Fruit fly (Drosophila melanogaster) whole organism, embryonic: ENCODE measurements around the gene lectin-24Db.

Source experiments
- Atf3 ChIP-seq: fragments of 200-800 bp; sonication (Bioruptor generic); optimal IDR thresholded peaks from 3 replicates; lab custom pipeline; 2016; ENCODE audit warnings: missing biosample characterization, missing genetic modification characterization
- Blimp-1 ChIP-seq: fragments of 200-800 bp; sonication (Bioruptor generic); optimal IDR thresholded peaks from 3 replicates; lab custom pipeline; 2018; ENCODE audit warnings: missing biosample characterization, missing genetic modification characterization, mild to moderate bottlenecking, moderate library complexity, missing genetic modification reagents
- BtbVII ChIP-seq: fragments of 200-800 bp; sonication (Bioruptor generic); optimal IDR thresholded peaks from 3 replicates; lab custom pipeline; 2017; ENCODE audit warnings: missing biosample characterization, mild to moderate bottlenecking, missing genetic modification characterization
- CG10543 ChIP-seq: fragments of 200-800 bp; sonication (Bioruptor generic); optimal IDR thresholded peaks from 3 replicates; lab custom pipeline; 2017; ENCODE audit warnings: missing biosample characterization, mild to moderate bottlenecking, missing genetic modification characterization, moderate library complexity
- CG10654 ChIP-seq: fragments of 200-800 bp; sonication (Bioruptor generic); optimal IDR thresholded peaks from 2 replicates; lab custom pipeline; 2016; ENCODE audit warnings: missing biosample characterization, missing genetic modification characterization
- CG12219 ChIP-seq: fragments of 200-800 bp; sonication (Bioruptor generic); optimal IDR thresholded peaks from 3 replicates; lab custom pipeline; 2018; ENCODE audit warnings: missing biosample characterization, mild to moderate bottlenecking, missing genetic modification characterization
- CG13894 ChIP-seq: fragments of 200-800 bp; sonication (Bioruptor generic); optimal IDR thresholded peaks from 3 replicates; lab custom pipeline; 2018; ENCODE audit warnings: missing biosample characterization, mild to moderate bottlenecking, missing genetic modification characterization, moderate library complexity
- CG17568 ChIP-seq: fragments of 200-800 bp; sonication (Bioruptor generic); optimal IDR thresholded peaks from 2 replicates; lab custom pipeline; 2018; ENCODE audit warnings: missing biosample characterization, mild to moderate bottlenecking, missing genetic modification characterization, moderate library complexity
- CG18619 ChIP-seq: fragments of 200-800 bp; sonication (Bioruptor generic); optimal IDR thresholded peaks from 3 replicates; lab custom pipeline; 2017; ENCODE audit warnings: missing biosample characterization, mild to moderate bottlenecking, missing genetic modification characterization
- CG2120 ChIP-seq: fragments of 200-800 bp; sonication (Bioruptor generic); optimal IDR thresholded peaks from 3 replicates; lab custom pipeline; 2016; ENCODE audit warnings: missing biosample characterization, missing genetic modification characterization
- CG2678 ChIP-seq: fragments of 200-800 bp; sonication (Bioruptor generic); optimal IDR thresholded peaks from 3 replicates; lab custom pipeline; 2019; ENCODE audit warnings: missing biosample characterization, mild to moderate bottlenecking, missing genetic modification characterization, moderate library complexity
- CG31441 ChIP-seq: fragments of 200-800 bp; sonication (Bioruptor generic); IDR thresholded peaks from 2 replicates; pipeline ENCODE4 v1.3.6; 2022; ENCODE audit warnings: missing biosample characterization, missing genetic modification characterization
- CG3726 ChIP-seq: fragments of 200-800 bp; sonication (Bioruptor generic); IDR thresholded peaks from 3 replicates; pipeline ENCODE4, ENCODE4 v1.3.6; 2022; ENCODE audit warnings: missing biosample characterization, missing genetic modification characterization
- CG4404 ChIP-seq: fragments of 200-800 bp; sonication (Bioruptor generic); IDR thresholded peaks from 2 replicates; pipeline ENCODE4 v1.3.6; 2022; ENCODE audit warnings: missing biosample characterization, missing genetic modification characterization
- CG4424 ChIP-seq: fragments of 200-800 bp; sonication (Bioruptor generic); optimal IDR thresholded peaks from 3 replicates; lab custom pipeline; 2016; ENCODE audit warnings: missing biosample characterization, missing genetic modification characterization
- CG7556 ChIP-seq: fragments of 200-800 bp; sonication (Bioruptor generic); optimal IDR thresholded peaks from 2 replicates; lab custom pipeline; 2017; ENCODE audit warnings: missing biosample characterization, mild to moderate bottlenecking, missing genetic modification characterization
- CG8478 ChIP-seq: fragments of >200 bp; optimal IDR thresholded peaks from 2 replicates; lab custom pipeline; 2018
- CG9876 ChIP-seq: fragments of 200-800 bp; sonication (Bioruptor generic); optimal IDR thresholded peaks from 2 replicates; lab custom pipeline; 2016; ENCODE audit warnings: missing biosample characterization, missing genetic modification characterization
- Chrac-16 ChIP-seq: fragments of 200-800 bp; sonication (Bioruptor generic); optimal IDR thresholded peaks from 3 replicates; lab custom pipeline; 2016; ENCODE audit warnings: missing biosample characterization, missing genetic modification characterization
- Dek ChIP-seq: fragments of 200-800 bp; sonication (Bioruptor generic); optimal IDR thresholded peaks from 3 replicates; lab custom pipeline; 2019; ENCODE audit warnings: missing biosample characterization, mild to moderate bottlenecking, missing genetic modification characterization, moderate library complexity
- Fer2 ChIP-seq: fragments of 200-800 bp; sonication (Bioruptor generic); optimal IDR thresholded peaks from 2 replicates; lab custom pipeline; 2018; ENCODE audit warnings: missing biosample characterization, mild to moderate bottlenecking, missing genetic modification characterization, moderate library complexity
- HLH4C ChIP-seq: fragments of 200-800 bp; sonication (Bioruptor generic); IDR thresholded peaks from 3 replicates; pipeline ENCODE4 v1.3.6; 2022; ENCODE audit warnings: missing biosample characterization, missing genetic modification characterization; ENCODE audit not compliant: partially characterized antibody
- Hmr ChIP-seq: fragments of 200-800 bp; sonication (Bioruptor generic); optimal IDR thresholded peaks from 3 replicates; lab custom pipeline; 2017; ENCODE audit warnings: mild to moderate bottlenecking, missing biosample characterization, missing genetic modification reagents, missing genetic modification characterization
- Hr3 ChIP-seq: fragments of 200-800 bp; sonication (Bioruptor generic); optimal IDR thresholded peaks from 3 replicates; lab custom pipeline; 2016; ENCODE audit warnings: missing biosample characterization, missing genetic modification characterization
- Med ChIP-seq: fragments of 200-800 bp; sonication (Bioruptor generic); peaks from one replicate; lab custom pipeline; 2016; ENCODE audit warnings: missing biosample characterization, missing genetic modification characterization, mild to moderate bottlenecking, inconsistent platforms, moderate library complexity
- Meics ChIP-seq: fragments of 200-800 bp; sonication (Bioruptor generic); optimal IDR thresholded peaks from 2 replicates; lab custom pipeline; 2017; ENCODE audit warnings: missing biosample characterization, mild to moderate bottlenecking, missing genetic modification characterization
- NC2β ChIP-seq: fragments of 200-800 bp; sonication (Bioruptor generic); optimal IDR thresholded peaks from 2 replicates; lab custom pipeline; 2016; ENCODE audit warnings: missing biosample characterization, missing genetic modification characterization
- NFAT ChIP-seq: fragments of 200-800 bp; sonication (Bioruptor generic); IDR thresholded peaks from 2 replicates; pipeline ENCODE4 v1.3.6; 2022; ENCODE audit warnings: missing biosample characterization, missing genetic modification characterization
- Xrp1 ChIP-seq: fragments of 200-800 bp; sonication (Bioruptor generic); IDR thresholded peaks from 2 replicates; pipeline ENCODE4 v1.3.6; 2022; ENCODE audit warnings: missing biosample characterization, missing genetic modification characterization
- al ChIP-seq: fragments of 200-800 bp; sonication (Bioruptor generic); IDR thresholded peaks from 2 replicates; pipeline ENCODE4 v1.3.6; 2022; ENCODE audit warnings: missing biosample characterization, missing genetic modification characterization
- bcd ChIP-seq: fragments of 200-800 bp; sonication (Bioruptor generic); optimal IDR thresholded peaks from 2 replicates; lab custom pipeline; 2017; ENCODE audit warnings: missing biosample characterization, mild to moderate bottlenecking, missing genetic modification characterization
- cad ChIP-seq: fragments of >200 bp; optimal IDR thresholded peaks from 2 replicates; lab custom pipeline; 2017; ENCODE audit warnings: missing biosample characterization, missing genetic modification characterization
- cas ChIP-seq: fragments of 200-800 bp; sonication (Bioruptor generic); IDR thresholded peaks from 2 replicates; pipeline ENCODE4 v1.3.6; 2022; ENCODE audit warnings: missing biosample characterization, missing genetic modification characterization
- caup ChIP-seq: fragments of 200-800 bp; sonication (Bioruptor generic); optimal IDR thresholded peaks from 3 replicates; lab custom pipeline; 2017; ENCODE audit warnings: missing biosample characterization, mild to moderate bottlenecking, missing genetic modification characterization, moderate library complexity; ENCODE audit not compliant: severe bottlenecking
- chm ChIP-seq: fragments of 200-800 bp; sonication (Bioruptor generic); IDR thresholded peaks from 2 replicates; pipeline ENCODE4 v1.3.6; 2022; ENCODE audit warnings: missing biosample characterization, missing genetic modification characterization
- ci ChIP-seq: fragments of 200-800 bp; sonication (Bioruptor generic); IDR thresholded peaks from 3 replicates; pipeline ENCODE4 v1.3.6; 2022; ENCODE audit warnings: missing biosample characterization, missing genetic modification characterization
- crc ChIP-seq: fragments of 200-800 bp; sonication (Bioruptor generic); optimal IDR thresholded peaks from 2 replicates; lab custom pipeline; 2016; ENCODE audit warnings: missing biosample characterization, missing genetic modification characterization
- cwo ChIP-seq: fragments of 200-800 bp; sonication (Bioruptor generic); optimal IDR thresholded peaks from 3 replicates; lab custom pipeline; 2017; ENCODE audit warnings: missing biosample characterization, missing genetic modification characterization, mild to moderate bottlenecking, moderate library complexity, missing genetic modification reagents
- ewg ChIP-seq: fragments of 200-800 bp; sonication (Bioruptor generic); optimal IDR thresholded peaks from 3 replicates; lab custom pipeline; 2017; ENCODE audit warnings: mild to moderate bottlenecking, missing biosample characterization, missing genetic modification reagents, missing genetic modification characterization
- fu2 ChIP-seq: fragments of 200-800 bp; sonication (Bioruptor generic); optimal IDR thresholded peaks from 2 replicates; lab custom pipeline; 2016; ENCODE audit warnings: missing biosample characterization, missing genetic modification characterization
- gem ChIP-seq: fragments of 200-800 bp; sonication (Bioruptor generic); optimal IDR thresholded peaks from 2 replicates; lab custom pipeline; 2019; ENCODE audit warnings: missing biosample characterization, mild to moderate bottlenecking, missing genetic modification characterization, moderate library complexity
- grau ChIP-seq: fragments of 200-800 bp; optimal IDR thresholded peaks from 3 replicates; lab custom pipeline; 2019; ENCODE audit warnings: missing biosample characterization, mild to moderate bottlenecking, missing genetic modification characterization, moderate library complexity
- ind ChIP-seq: fragments of 200-800 bp; sonication (Bioruptor generic); optimal IDR thresholded peaks from 3 replicates; lab custom pipeline; 2016; ENCODE audit warnings: missing biosample characterization, missing genetic modification characterization
- lab ChIP-seq: fragments of 200-800 bp; sonication (Bioruptor generic); optimal IDR thresholded peaks from 3 replicates; lab custom pipeline; 2017; ENCODE audit warnings: missing biosample characterization, missing genetic modification characterization, mild to moderate bottlenecking, moderate library complexity, missing genetic modification reagents
- mam ChIP-seq: fragments of 200-800 bp; sonication (Bioruptor generic); optimal IDR thresholded peaks from 3 replicates; lab custom pipeline; 2016; ENCODE audit warnings: missing biosample characterization, missing genetic modification characterization
- mld ChIP-seq: fragments of 200-800 bp; sonication (Bioruptor generic); IDR thresholded peaks from 3 replicates; pipeline ENCODE4 v1.3.6; 2022; ENCODE audit warnings: missing biosample characterization, missing genetic modification characterization; ENCODE audit not compliant: partially characterized antibody
- onecut ChIP-seq: fragments of 200-800 bp; sonication (Bioruptor generic); IDR thresholded peaks from 2 replicates; pipeline ENCODE4 v1.3.6; 2022; ENCODE audit warnings: missing biosample characterization, missing genetic modification characterization
- pho ChIP-seq: fragments of 200-800 bp; sonication (Bioruptor generic); optimal IDR thresholded peaks from 2 replicates; lab custom pipeline; 2016; ENCODE audit warnings: missing biosample characterization, missing genetic modification characterization
- slou ChIP-seq: fragments of 200-800 bp; sonication (Bioruptor generic); optimal IDR thresholded peaks from 3 replicates; lab custom pipeline; 2016; ENCODE audit warnings: missing biosample characterization, missing genetic modification characterization
- stc ChIP-seq: fragments of 200-800 bp; sonication (Bioruptor generic); IDR thresholded peaks from 2 replicates; pipeline ENCODE4 v1.3.6; 2022; ENCODE audit warnings: missing biosample characterization, missing genetic modification characterization
- unpg ChIP-seq: fragments of 200-800 bp; sonication (Bioruptor generic); optimal IDR thresholded peaks from 3 replicates; lab custom pipeline; 2018; ENCODE audit warnings: missing biosample characterization, mild to moderate bottlenecking, missing genetic modification characterization, moderate library complexity
- vnd ChIP-seq: fragments of 200-800 bp; sonication (Bioruptor generic); IDR thresholded peaks from 3 replicates; pipeline ENCODE4 v1.3.6; 2022; ENCODE audit warnings: missing biosample characterization, missing genetic modification characterization; ENCODE audit not compliant: partially characterized antibody

The lectin-24Db gene

DNA sequence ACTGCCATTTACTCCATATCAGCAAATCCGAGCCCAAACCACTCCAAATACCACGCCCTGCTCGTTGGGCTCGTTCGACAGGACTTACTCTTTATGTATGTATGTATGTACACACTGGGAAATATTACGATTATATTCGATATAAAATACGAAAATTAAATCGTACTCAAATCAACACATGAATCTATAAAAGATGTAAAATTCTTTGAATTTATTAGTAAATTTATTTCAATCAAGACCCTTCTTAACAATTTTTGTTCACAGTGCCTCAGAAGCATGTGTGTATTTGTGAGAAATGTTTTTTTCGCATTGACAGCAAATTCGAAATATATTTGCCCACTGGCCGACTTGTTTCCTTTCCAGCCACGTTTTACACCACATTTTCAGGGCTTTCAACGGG, 41.6 kb upstream of the lectin-24Db start (continued):
- TF ChIP-seq CG2678 (tag; lab: Kevin White, UChicago) (peak; percentile 55), stc (no peak), onecut (GFP tag; lab: Robert Waterston, UW) (no peak), CG17568 (no peak), unpg (peak; percentile 10), fu2 (GFP tag; lab: Kevin White, UChicago) (no peak), CG31441 (GFP tag; lab: Robert Waterston, UW) (0 out of 2 replicates have a peak, but pooled peaks have one; percentile 31), CG4424 (no peak), mld (GFP tag; lab: Robert Waterston, UW) (no peak), CG12219 (GFP tag; lab: Kevin White, UChicago) (no peak), ind (peak; percentile 2), BtbVII (no peak), bcd (GFP tag; lab: Kevin White, UChicago) (no peak), CG9876 (GFP tag; lab: Kevin White, UChicago) (no peak), Xrp1 (GFP tag; lab: Robert Waterston, UW) (peak; percentile 40; the same call in 1 of the 2 replicates), CG4404 (GFP tag; lab: Robert Waterston, UW) (no peak), lab (peak; percentile 49), Atf3 (GFP tag; lab: Kevin White, UChicago) (no peak), caup (GFP tag; lab: Kevin White, UChicago) (peak; percentile 12), gem (peak; percentile 34), CG7556 (peak; percentile 26), ewg (GFP tag; lab: Kevin White, UChicago) (no peak), Hr3 (no peak), vnd (no peak), CG2120 (GFP tag; lab: Kevin White, UChicago) (peak; percentile 56), HLH4C (GFP tag; lab: Robert Waterston, UW) (no peak), al (no peak), CG10654 (GFP tag; lab: Kevin White, UChicago) (no peak), CG10543 (GFP tag; lab: Kevin White, UChicago) (no peak), Chrac-16 (GFP tag; lab: Kevin White, UChicago) (no peak), Fer2 (tag; lab: Kevin White, UChicago) (no peak), Hmr (GFP tag; lab: Kevin White, UChicago) (peak; percentile 23), cad (no peak), CG13894 (tag; lab: Kevin White, UChicago) (peak; percentile 1), Med (no peak), cas (no peak), Meics (GFP tag; lab: Kevin White, UChicago) (peak; percentile 30), CG3726 (no peak), chm (GFP tag; lab: Robert Waterston, UW) (no peak), ci (GFP tag; lab: Robert Waterston, UW) (0 out of 3 replicates have a peak, but pooled peaks have one; percentile 22), Blimp-1 (GFP tag; lab: Kevin White, UChicago) (peak; percentile 22), CG18619 (GFP tag; lab: Kevin White, UChicago) (no peak), CG8478 (lab: Kevin White, UChicago) (no peak), mam (GFP tag; lab: Kevin White, UChicago) (no peak), pho (GFP tag; lab: Kevin White, UChicago) (no peak), crc (GFP tag; lab: Kevin White, UChicago) (no peak), cwo (GFP tag; lab: Kevin White, UChicago) (peak; percentile 20), slou (no peak), Dek (tag; lab: Kevin White, UChicago) (no peak), NC2β (GFP tag; lab: Kevin White, UChicago) (no peak), NFAT (GFP tag; lab: Robert Waterston, UW) (no peak), grau (tag; lab: Kevin White, UChicago) (peak; percentile 33)
